Fruit fly (Drosophila melanogaster): ENCODE results near the gene Nepl15.
A peak's percentile ranks its signal among the peaks of the same experiment; 100 is the strongest.

The Nepl15 gene

DNA sequence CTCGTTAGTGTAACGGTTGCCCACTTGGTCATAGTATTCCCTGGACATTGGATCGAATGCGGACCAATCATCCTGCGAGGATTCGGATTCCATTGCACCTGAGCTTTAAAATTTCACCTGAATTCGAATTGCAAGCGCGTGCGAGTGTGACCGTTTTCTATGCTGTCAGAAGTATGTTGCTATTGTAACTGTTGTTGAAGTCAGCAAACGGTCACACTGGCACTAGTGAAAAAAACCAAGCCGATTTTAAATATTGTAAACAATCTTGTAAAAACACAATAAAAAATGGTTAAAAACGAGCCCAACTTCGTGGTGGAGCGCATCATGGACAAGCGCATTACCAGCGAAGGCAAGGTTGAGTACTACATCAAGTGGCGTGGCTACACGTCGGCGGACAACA is 20.5 kb downstream of the Nepl15 start, which contains the start of the genes vret and HP1c (continued):
- TF ChIP-seq Myb (GFP tag; optimal IDR thresholded peaks at IDR 0.05) (peak; percentile 74), nmo (GFP tag; optimal IDR thresholded peaks at IDR 0.05) (peak; percentile 7), MBD-R2 (GFP tag; IDR thresholded peaks at IDR 0.05) (peak; percentile 95), CG15514 (GFP tag; optimal IDR thresholded peaks at IDR 0.05) (peak; percentile 40), CG30020 (tag; optimal IDR thresholded peaks at IDR 0.05) (peak; percentile 17), HmgZ (tag; optimal IDR thresholded peaks at IDR 0.05) (peak; percentile 32), CG1603 (tag; optimal IDR thresholded peaks at IDR 0.05) (peak; percentile 97), CG8765 (GFP tag; IDR thresholded peaks at IDR 0.05) (no peak), Abd-B (GFP tag; optimal IDR thresholded peaks at IDR 0.05) (no peak), inv (GFP tag; IDR thresholded peaks at IDR 0.05; ENCODE audit: partially characterized antibody) (no peak), Ets97D (GFP tag; optimal IDR thresholded peaks at IDR 0.05) (peak; percentile 34), CG3995 (GFP tag; optimal IDR thresholded peaks at IDR 0.05) (peak; percentile 47), YL-1 (GFP tag; optimal IDR thresholded peaks at IDR 0.05) (peak; percentile 10), Elba2 (GFP tag; optimal IDR thresholded peaks at IDR 0.05) (no peak), gfzf (GFP tag; optimal IDR thresholded peaks at IDR 0.05) (peak; percentile 83), CG34224 (GFP tag; IDR thresholded peaks at IDR 0.05; ENCODE audit: partially characterized antibody) (peak; percentile 37; the same call in 1 of the 3 replicates), bowl (GFP tag; IDR thresholded peaks at IDR 0.05) (no peak)

DNA sequence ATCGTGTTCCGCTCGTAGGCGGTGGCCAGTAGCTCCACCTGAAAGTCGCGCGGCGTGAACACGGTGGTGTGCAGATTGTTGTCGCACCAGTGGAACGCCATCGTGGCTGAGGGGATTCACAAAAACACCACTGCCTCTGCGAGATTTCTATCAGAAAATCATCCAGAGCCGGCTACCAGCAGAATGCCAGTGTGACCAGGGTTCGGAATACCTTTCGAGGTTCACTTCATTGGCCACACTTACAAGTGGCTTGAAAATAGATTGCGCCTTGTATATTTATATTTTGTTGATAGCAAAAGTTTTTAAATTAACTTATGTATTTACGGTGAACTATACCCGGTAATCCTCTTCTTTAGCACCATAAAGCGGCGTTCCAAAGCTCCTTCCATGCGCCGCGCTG is 25.0 kb downstream of the Nepl15 start, which contains the start of the genes Dcr-1 and CG6985:
Gene Dcr-1, minus strand, starts transcription at position 162 of the 400 bp plus-strand sequence.
Gene CG6985, plus strand, starts transcription at position 221 of the 400 bp plus-strand sequence.
- TF ChIP-seq BEAF-32 (GFP tag; optimal IDR thresholded peaks at IDR 0.05) (peak; percentile 19), CG14710 (tag; optimal IDR thresholded peaks at IDR 0.05) (peak; percentile 50), Ravus (GFP tag; IDR thresholded peaks at IDR 0.05) (no peak), zen2 (GFP tag; IDR thresholded peaks at IDR 0.05; ENCODE audit: partially characterized antibody) (0 out of 3 replicates have a peak, but pooled peaks have one; percentile 20), CG33557 (GFP tag; optimal IDR thresholded peaks at IDR 0.05) (no peak), seq (GFP tag; IDR thresholded peaks at IDR 0.05) (no peak), MESR4 (GFP tag; optimal IDR thresholded peaks at IDR 0.05) (peak; percentile 53), sr (GFP tag; IDR thresholded peaks at IDR 0.05) (no peak), pan (optimal IDR thresholded peaks at IDR 0.05) (no peak), pan (GFP tag; optimal IDR thresholded peaks at IDR 0.05 in 1 of 2, IDR thresholded peaks at IDR 0.05 in 1 of 2) (no peak), dmrt11E (tag; optimal IDR thresholded peaks at IDR 0.05) (no peak), CG34422 (GFP tag; IDR thresholded peaks at IDR 0.05) (peak; percentile 54; the same call in 1 of the 3 replicates), CG13287 (GFP tag; IDR thresholded peaks at IDR 0.05; ENCODE audit: partially characterized antibody) (peak; percentile 40), CG9797 (GFP tag; optimal IDR thresholded peaks at IDR 0.05) (peak; percentile 43), CG30403 (GFP tag; optimal IDR thresholded peaks at IDR 0.05) (no peak), Med (GFP tag) (no peak), hbn (GFP tag; IDR thresholded peaks at IDR 0.05; ENCODE audit: partially characterized antibody) (peak; percentile 28; the same call in 1 of the 2 replicates), HmgZ (tag; optimal IDR thresholded peaks at IDR 0.05) (peak; percentile 11), Scr (GFP tag; IDR thresholded peaks at IDR 0.05; ENCODE audit: partially characterized antibody) (peak; percentile 32), Opbp (GFP tag; IDR thresholded peaks at IDR 0.05; ENCODE audit: partially characterized antibody) (0 out of 3 replicates have a peak, but pooled peaks have one; percentile 24), pzg (GFP tag; optimal IDR thresholded peaks at IDR 0.05) (peak; percentile 42), gfzf (GFP tag; optimal IDR thresholded peaks at IDR 0.05) (peak; percentile 69), Bdp1 (GFP tag; optimal IDR thresholded peaks at IDR 0.05) (no peak), Dp (GFP tag; optimal IDR thresholded peaks at IDR 0.05) (peak; percentile 64), sna (GFP tag; IDR thresholded peaks at IDR 0.05; ENCODE audit: partially characterized antibody) (peak; percentile 45; the same call in 1 of the 2 replicates), tap (tag; optimal IDR thresholded peaks at IDR 0.05) (no peak), Sin3A (optimal IDR thresholded peaks at IDR 0.05) (peak; percentile 13), CG7963 (GFP tag; IDR thresholded peaks at IDR 0.05; ENCODE audit: partially characterized antibody) (peak; percentile 26; the same call in 1 of the 3 replicates), CG4617 (GFP tag; optimal IDR thresholded peaks at IDR 0.05; ENCODE audit: borderline replicate concordance) (peak; percentile 56), E2f2 (GFP tag; IDR thresholded peaks at IDR 0.05) (peak; percentile 81), Gsc (GFP tag; IDR thresholded peaks at IDR 0.05) (no peak), CG2202 (tag; optimal IDR thresholded peaks at IDR 0.05) (no peak), mld (GFP tag; IDR thresholded peaks at IDR 0.05; ENCODE audit: partially characterized antibody) (0 out of 3 replicates have a peak, but pooled peaks have one; percentile 24), YL-1 (GFP tag; optimal IDR thresholded peaks at IDR 0.05) (peak; percentile 50)
